Fruit fly (Drosophila melanogaster): Measurements from ENCODE around the gene CG7512.

Gene CG7512

DNA sequence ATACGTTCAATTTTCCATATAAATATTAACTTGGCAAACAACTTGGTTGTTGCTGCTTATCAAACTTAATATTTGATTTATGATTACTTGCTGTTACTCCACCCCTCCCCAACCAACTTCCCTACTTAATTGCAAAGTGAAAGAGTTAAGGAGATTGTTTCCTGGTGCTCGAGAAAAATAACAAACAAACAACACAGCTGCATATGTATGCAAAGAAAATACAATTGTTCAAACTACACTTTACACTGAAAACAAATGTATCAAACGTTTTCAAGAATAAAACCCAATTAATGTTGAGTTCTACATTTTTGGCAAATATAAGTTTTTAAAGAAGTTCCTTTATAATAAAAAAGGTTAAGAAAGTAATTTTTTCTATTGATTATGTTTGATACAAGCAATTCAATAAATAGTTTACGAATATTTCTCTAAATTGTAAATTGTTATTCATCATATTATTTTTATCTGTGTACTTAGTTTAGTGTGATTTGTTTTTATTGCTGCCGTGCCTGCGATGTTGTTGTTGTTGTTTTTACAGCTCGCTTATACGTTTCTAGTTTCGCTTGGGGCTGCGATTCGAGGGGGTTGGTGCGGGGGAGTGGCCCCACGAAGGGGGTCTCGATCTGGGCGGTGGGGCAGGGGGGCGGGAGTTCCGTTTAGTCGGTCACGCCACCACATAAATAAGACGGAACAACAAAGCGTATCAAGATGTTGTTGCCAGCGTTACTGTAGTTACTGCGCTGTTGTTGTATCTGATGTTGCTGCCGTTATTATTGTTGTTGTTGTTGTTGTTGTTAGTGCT is 42.4 kb downstream of the CG7512 start (continued):
- no peak for TF ChIP-seq Met (GFP tag; optimal IDR thresholded peaks at IDR 0.05)
- peak; percentile 82 for TF ChIP-seq eg (GFP tag; IDR thresholded peaks at IDR 0.05)
- TF ChIP-seq CG3919 (GFP tag; optimal IDR thresholded peaks at IDR 0.05): peak; percentile 37
- peak; percentile 80 for TF ChIP-seq fkh (GFP tag; optimal IDR thresholded peaks at IDR 0.05)
- TF ChIP-seq Sox15 (GFP tag; optimal IDR thresholded peaks at IDR 0.05): no peak
- no peak for TF ChIP-seq cyc (GFP tag; optimal IDR thresholded peaks at IDR 0.05)
- TF ChIP-seq Sox102F (GFP tag; optimal IDR thresholded peaks at IDR 0.05): no peak
- TF ChIP-seq CG8319 (GFP tag; optimal IDR thresholded peaks at IDR 0.05): no peak
- TF ChIP-seq fd59A (GFP tag; optimal IDR thresholded peaks at IDR 0.05): peak; percentile 27
- TF ChIP-seq lz (GFP tag; optimal IDR thresholded peaks at IDR 0.05): no peak
- TF ChIP-seq Lpt (GFP tag; optimal IDR thresholded peaks at IDR 0.05): peak; percentile 68
- peak; percentile 63 for TF ChIP-seq CG6276 (GFP tag; optimal IDR thresholded peaks at IDR 0.05)
- TF ChIP-seq CG6163 (GFP tag; IDR thresholded peaks at IDR 0.05): 0 out of 3 replicates have a peak, but pooled peaks have one; percentile 11
- TF ChIP-seq Ets21C (GFP tag; optimal IDR thresholded peaks at IDR 0.05): no peak
- peak; percentile 49 for TF ChIP-seq CG3032 (tag; optimal IDR thresholded peaks at IDR 0.05)
- no peak for TF ChIP-seq vri (GFP tag; optimal IDR thresholded peaks at IDR 0.05)
- peak; percentile 59 for TF ChIP-seq OdsH (GFP tag; optimal IDR thresholded peaks at IDR 0.05)
- peak; percentile 41 to 85 for TF ChIP-seq salr (GFP tag; optimal IDR thresholded peaks at IDR 0.05)
- no peak for TF ChIP-seq svp (GFP tag)
- peak; percentile 80 for TF ChIP-seq Hr4 (GFP tag; optimal IDR thresholded peaks at IDR 0.05)
- TF ChIP-seq pdm3 (GFP tag; optimal IDR thresholded peaks at IDR 0.05): peak; percentile 48
- TF ChIP-seq CG31627 (GFP tag; optimal IDR thresholded peaks at IDR 0.05): no peak
- peak; percentile 91 for TF ChIP-seq CG15336 (GFP tag; IDR thresholded peaks at IDR 0.05)
- no peak for TF ChIP-seq Blimp-1 (GFP tag; optimal IDR thresholded peaks at IDR 0.05)
- peak; percentile 60 for TF ChIP-seq dsx (GFP tag; optimal IDR thresholded peaks at IDR 0.05; ENCODE audit: poor library complexity, severe bottlenecking)

- TF ChIP-seq Eip78C (GFP tag) (peak; percentile 60), lz (GFP tag; optimal IDR thresholded peaks at IDR 0.05) (no peak), OdsH (GFP tag; optimal IDR thresholded peaks at IDR 0.05) (peak; percentile 24), net (GFP tag; optimal IDR thresholded peaks at IDR 0.05) (no peak), CG10631 (GFP tag; optimal IDR thresholded peaks at IDR 0.05) (no peak), CG32006 (GFP tag; optimal IDR thresholded peaks at IDR 0.05) (peak; percentile 62), CG8119 (GFP tag; IDR thresholded peaks at IDR 0.05) (peak; percentile 32; the same call in 2 of the 3 replicates), CG4318 (GFP tag; optimal IDR thresholded peaks at IDR 0.05) (peak; percentile 47), achi (GFP tag; optimal IDR thresholded peaks at IDR 0.05) (no peak), acj6 (GFP tag; optimal IDR thresholded peaks at IDR 0.05) (peak; percentile 32), pdm3 (GFP tag; optimal IDR thresholded peaks at IDR 0.05) (peak; percentile 29), CG6854 (GFP tag; optimal IDR thresholded peaks at IDR 0.05) (no peak), CG15336 (GFP tag; IDR thresholded peaks at IDR 0.05) (peak; percentile 55), fkh (GFP tag; optimal IDR thresholded peaks at IDR 0.05) (no peak), Hr4 (GFP tag; optimal IDR thresholded peaks at IDR 0.05) (peak; percentile 31)
Measured at dm6 chr3L:11556637-11557036, 43.1 kb downstream of the CG7512 start.

- TF ChIP-seq Blimp-1 (GFP tag; optimal IDR thresholded peaks at IDR 0.05) (no peak), fkh (GFP tag; optimal IDR thresholded peaks at IDR 0.05) (no peak), Lpt (GFP tag; optimal IDR thresholded peaks at IDR 0.05) (peak; percentile 28), eg (GFP tag; IDR thresholded peaks at IDR 0.05) (peak; percentile 74; the same call in 2 of the 3 replicates), pdm3 (GFP tag; optimal IDR thresholded peaks at IDR 0.05) (no peak), CG1621 (tag; optimal IDR thresholded peaks at IDR 0.05) (peak; percentile 25), CG8319 (GFP tag; optimal IDR thresholded peaks at IDR 0.05) (no peak), CG15336 (GFP tag; IDR thresholded peaks at IDR 0.05) (peak; percentile 58; the same call in 1 of the 2 replicates), CG8119 (GFP tag; IDR thresholded peaks at IDR 0.05) (peak; percentile 72), lz (GFP tag; optimal IDR thresholded peaks at IDR 0.05) (no peak), svp (GFP tag) (peak; percentile 74), CG3919 (GFP tag; optimal IDR thresholded peaks at IDR 0.05) (peak; percentile 46), vri (GFP tag; optimal IDR thresholded peaks at IDR 0.05) (no peak), CG32006 (GFP tag; optimal IDR thresholded peaks at IDR 0.05) (peak; percentile 0), achi (GFP tag; optimal IDR thresholded peaks at IDR 0.05) (no peak), spab (GFP tag; optimal IDR thresholded peaks at IDR 0.05) (peak; percentile 65), net (GFP tag; optimal IDR thresholded peaks at IDR 0.05) (peak; percentile 70), Ets21C (GFP tag; optimal IDR thresholded peaks at IDR 0.05) (no peak), CG10669 (GFP tag; optimal IDR thresholded peaks at IDR 0.05) (peak; percentile 37), CG16779 (tag; optimal IDR thresholded peaks at IDR 0.05) (peak; percentile 71), CG6163 (GFP tag; IDR thresholded peaks at IDR 0.05) (peak; percentile 69), CG6808 (GFP tag; optimal IDR thresholded peaks at IDR 0.05) (peak; percentile 70), CG34406 (GFP tag; optimal IDR thresholded peaks at IDR 0.05) (no peak), OdsH (GFP tag; optimal IDR thresholded peaks at IDR 0.05) (no peak), Sox15 (GFP tag; optimal IDR thresholded peaks at IDR 0.05) (no peak), Hr39 (GFP tag; optimal IDR thresholded peaks at IDR 0.05) (no peak), ss (GFP tag; optimal IDR thresholded peaks at IDR 0.05) (peak; percentile 81 to 82), Eip93F (GFP tag; optimal IDR thresholded peaks at IDR 0.05) (no peak)
Measured at dm6 chr3L:11557209-11557608, 43.7 kb downstream of the CG7512 start.

Data from whole organism, prepupa.